Worm (Caenorhabditis elegans) whole organism, L1 larva: Measurements from ENCODE around the gene pqn-71.

ENCODE experiments used
- C04F5.9 ChIP-seq: sonication (generic microtip); optimal IDR thresholded peaks from 2 replicates; lab custom pipeline; 2016; ENCODE audit warnings: missing genetic modification characterization, missing compliant biosample characterization
- C34B4.2 ChIP-seq: sonication (generic microtip); optimal IDR thresholded peaks from 2 replicates; lab custom pipeline; 2017; ENCODE audit warnings: mild to moderate bottlenecking, missing genetic modification characterization, missing compliant biosample characterization
- F16B12.6 ChIP-seq: fragments of 150-350 bp; optimal IDR thresholded peaks from 2 replicates; lab custom pipeline; 2014; ENCODE audit warnings: missing biosample characterization, missing genetic modification characterization
- Y116A8C.19 ChIP-seq: sonication (generic microtip); optimal IDR thresholded peaks from 2 replicates; lab custom pipeline; 2016; ENCODE audit warnings: missing compliant biosample characterization, missing genetic modification characterization, borderline replicate concordance
- alr-1 ChIP-seq: fragments of 200-800 bp; sonication (Bioruptor generic); optimal IDR thresholded peaks from 2 replicates; lab custom pipeline; 2018; ENCODE audit warnings: borderline replicate concordance, mild to moderate bottlenecking, missing genetic modification characterization, missing compliant biosample characterization
- blmp-1 ChIP-seq: fragments of 150-350 bp; optimal IDR thresholded peaks from 2 replicates; lab custom pipeline; 2014; ENCODE audit warnings: missing biosample characterization, missing genetic modification characterization
- ceh-82 ChIP-seq, 3 experiments: fragments of 150-350 bp in 1 of 3; sonication (generic microtip) in 2 of 3; optimal IDR thresholded peaks; 2 replicates each; lab custom pipeline; 2014 to 2017; ENCODE audit warnings: missing biosample characterization in 3 of 3, missing genetic modification characterization in 3 of 3
- ceh-88 ChIP-seq: fragments of 200-800 bp; sonication (Bioruptor generic); IDR thresholded peaks from 2 replicates; pipeline ENCODE4 v1.3.6; 2022; ENCODE audit warnings: missing genetic modification characterization, missing compliant biosample characterization
- ces-1 ChIP-seq: fragments of 150-350 bp; optimal IDR thresholded peaks from 2 replicates; lab custom pipeline; 2014; ENCODE audit warnings: missing biosample characterization, missing genetic modification reagents, missing genetic modification characterization
- dpl-1 ChIP-seq, 3 experiments: fragments of 150-350 bp in 2 of 3; sonication (generic microtip) in 1 of 3; optimal IDR thresholded peaks; 2 replicates each; lab custom pipeline; 2014 to 2017; ENCODE audit warnings: missing biosample characterization in 3 of 3, missing genetic modification characterization in 3 of 3, missing genetic modification reagents in 3 of 3
- dsc-1 ChIP-seq: sonication (generic microtip); optimal IDR thresholded peaks from 2 replicates; lab custom pipeline; 2016; ENCODE audit warnings: mild to moderate bottlenecking, missing genetic modification characterization, missing compliant biosample characterization
- egl-13 ChIP-seq: sonication (generic microtip); optimal IDR thresholded peaks from 2 replicates; lab custom pipeline; 2016; ENCODE audit warnings: missing genotype, missing genetic modification reagents, missing genetic modification characterization, missing compliant biosample characterization
- egl-27 ChIP-seq, 2 experiments: fragments of 150-350 bp in 1 of 2; sonication (generic microtip); optimal IDR thresholded peaks; 3 replicates each; lab custom pipeline; 2017 to 2018; ENCODE audit warnings: missing biosample characterization in 2 of 2, missing genetic modification characterization in 2 of 2, missing genetic modification reagents in 2 of 2
- elt-2 ChIP-seq: sonication (generic microtip); optimal IDR thresholded peaks from 2 replicates; lab custom pipeline; 2016; ENCODE audit warnings: missing genetic modification characterization, mild to moderate bottlenecking, inconsistent platforms, missing compliant biosample characterization, missing genetic modification reagents
- ets-5 ChIP-seq: fragments of 200-800 bp; sonication (Bioruptor generic); IDR thresholded peaks from 2 replicates; pipeline ENCODE4 v1.3.6; 2022; ENCODE audit warnings: missing genetic modification characterization, missing compliant biosample characterization
- fkh-10 ChIP-seq: sonication (generic microtip); optimal IDR thresholded peaks from 2 replicates; lab custom pipeline; 2017; ENCODE audit warnings: missing biosample characterization, missing genetic modification reagents, missing genetic modification characterization
- fkh-4 ChIP-seq: sonication (generic microtip); optimal IDR thresholded peaks from 2 replicates; lab custom pipeline; 2016; ENCODE audit warnings: missing compliant biosample characterization, missing genetic modification characterization, borderline replicate concordance
- grh-1 ChIP-seq: fragments of 200-800 bp; sonication (Bioruptor generic); IDR thresholded peaks from 2 replicates; pipeline ENCODE4 v1.3.6; 2022; ENCODE audit warnings: missing genetic modification reagents, missing genetic modification characterization, missing compliant biosample characterization
- hpl-2 ChIP-seq: fragments of 150-350 bp; optimal IDR thresholded peaks from 2 replicates; lab custom pipeline; 2014; ENCODE audit warnings: missing biosample characterization, missing genetic modification reagents, missing genetic modification characterization
- irx-1 ChIP-seq: sonication (generic microtip); optimal IDR thresholded peaks from 2 replicates; lab custom pipeline; 2016; ENCODE audit warnings: missing genetic modification characterization, missing compliant biosample characterization
- isw-1 ChIP-seq: fragments of 200-800 bp; sonication (Bioruptor generic); IDR thresholded peaks from 2 replicates; pipeline ENCODE4 v1.3.6; 2022; ENCODE audit warnings: missing genetic modification characterization, missing compliant biosample characterization
- jun-1 ChIP-seq: fragments of 150-350 bp; optimal IDR thresholded peaks from 2 replicates; lab custom pipeline; 2014; ENCODE audit warnings: missing biosample characterization, missing genetic modification reagents, missing genetic modification characterization
- lin-13 ChIP-seq: fragments of 150-350 bp; optimal IDR thresholded peaks from 2 replicates; lab custom pipeline; 2014; ENCODE audit warnings: missing biosample characterization, missing genetic modification reagents, missing genetic modification characterization
- lin-14 ChIP-seq: fragments of 200-800 bp; sonication (Bioruptor generic); optimal IDR thresholded peaks from 2 replicates; lab custom pipeline; 2018; ENCODE audit warnings: mild to moderate bottlenecking, missing genetic modification characterization, moderate library complexity, missing compliant biosample characterization
- lin-35 ChIP-seq, 2 experiments: fragments of 150-350 bp; optimal IDR thresholded peaks; 2 replicates each; lab custom pipeline; 2014; ENCODE audit warnings: missing biosample characterization in 2 of 2, missing genetic modification characterization in 2 of 2, missing genetic modification reagents in 2 of 2
- lin-39 ChIP-seq: fragments of 150-350 bp; optimal IDR thresholded peaks from 2 replicates; lab custom pipeline; 2014; ENCODE audit warnings: missing biosample characterization, missing genetic modification reagents, missing genetic modification characterization
- lir-3 ChIP-seq: sonication (generic microtip); optimal IDR thresholded peaks from 2 replicates; lab custom pipeline; 2016; ENCODE audit warnings: mild to moderate bottlenecking, missing genetic modification characterization, moderate library complexity, missing compliant biosample characterization; ENCODE audit not compliant: poor library complexity
- mef-2 ChIP-seq: fragments of 150-350 bp; optimal IDR thresholded peaks from 2 replicates; lab custom pipeline; 2014; ENCODE audit warnings: missing biosample characterization, missing genetic modification characterization
- nhr-11 ChIP-seq: fragments of 150-350 bp; optimal IDR thresholded peaks from 2 replicates; lab custom pipeline; 2014; ENCODE audit warnings: missing biosample characterization, missing genetic modification characterization
- nhr-237 ChIP-seq: fragments of 150-350 bp; optimal IDR thresholded peaks from 2 replicates; lab custom pipeline; 2014; ENCODE audit warnings: missing biosample characterization, missing genetic modification characterization
- nhr-47 ChIP-seq: sonication (generic microtip); optimal IDR thresholded peaks from 2 replicates; lab custom pipeline; 2016; ENCODE audit warnings: mild to moderate bottlenecking, missing genetic modification characterization, moderate library complexity, missing compliant biosample characterization
- nhr-84 ChIP-seq: sonication (generic microtip); optimal IDR thresholded peaks from 2 replicates; lab custom pipeline; 2017; ENCODE audit warnings: missing biosample characterization, missing genetic modification characterization
- nhr-90 ChIP-seq: sonication (generic microtip); optimal IDR thresholded peaks from 2 replicates; lab custom pipeline; 2016; ENCODE audit warnings: mild to moderate bottlenecking, missing genetic modification characterization, missing compliant biosample characterization; ENCODE audit not compliant: poor library complexity
- pag-3 ChIP-seq: sonication (generic microtip); optimal IDR thresholded peaks from 2 replicates; lab custom pipeline; 2017; ENCODE audit warnings: missing genetic modification characterization, mild to moderate bottlenecking, missing compliant biosample characterization, antibody characterized with exemption, borderline replicate concordance; ENCODE audit not compliant: insufficient read depth
- rnt-1 ChIP-seq: sonication (generic microtip); optimal IDR thresholded peaks from 2 replicates; lab custom pipeline; 2016; ENCODE audit warnings: mild to moderate bottlenecking, missing genetic modification characterization, moderate library complexity, missing compliant biosample characterization
- skn-1 ChIP-seq: fragments of 150-350 bp; optimal IDR thresholded peaks from 2 replicates; lab custom pipeline; 2014; ENCODE audit warnings: missing biosample characterization, missing genetic modification characterization
- snpc-4 ChIP-seq: fragments of 150-350 bp; optimal IDR thresholded peaks from 2 replicates; lab custom pipeline; 2014; ENCODE audit warnings: missing biosample characterization, missing genetic modification characterization
- sox-4 ChIP-seq: sonication (generic microtip); optimal IDR thresholded peaks from 2 replicates; lab custom pipeline; 2016; ENCODE audit warnings: missing genetic modification characterization, missing compliant biosample characterization
- sup-37 ChIP-seq: fragments of 200-800 bp; sonication (Bioruptor generic); optimal IDR thresholded peaks from 2 replicates; lab custom pipeline; 2018; ENCODE audit warnings: mild to moderate bottlenecking, missing genetic modification characterization, missing compliant biosample characterization
- swsn-7 ChIP-seq: sonication (generic microtip); optimal IDR thresholded peaks from 2 replicates; lab custom pipeline; 2016; ENCODE audit warnings: missing genetic modification characterization, missing compliant biosample characterization
- tbx-2 ChIP-seq: sonication (generic microtip); optimal IDR thresholded peaks from 2 replicates; lab custom pipeline; 2016; ENCODE audit warnings: missing genetic modification characterization, missing compliant biosample characterization
- unc-130 ChIP-seq: fragments of 150-350 bp; optimal IDR thresholded peaks from 2 replicates; lab custom pipeline; 2017; ENCODE audit warnings: missing biosample characterization, missing genetic modification characterization, inconsistent platforms
- unc-62 ChIP-seq: fragments of 150-350 bp; optimal IDR thresholded peaks from 2 replicates; lab custom pipeline; 2014; ENCODE audit warnings: missing biosample characterization, missing genetic modification reagents, missing genetic modification characterization
- unc-98 ChIP-seq: fragments of 200-800 bp; sonication (Bioruptor generic); IDR thresholded peaks from 2 replicates; pipeline ENCODE4 v1.3.6; 2022; ENCODE audit warnings: missing genetic modification characterization, missing compliant biosample characterization
- vab-15 ChIP-seq: sonication (generic microtip); optimal IDR thresholded peaks from 2 replicates; lab custom pipeline; 2017; ENCODE audit warnings: missing genotype, mild to moderate bottlenecking, missing genetic modification characterization, missing compliant biosample characterization
- xbp-1 ChIP-seq: sonication (generic microtip); optimal IDR thresholded peaks from 2 replicates; lab custom pipeline; 2016; ENCODE audit warnings: missing genetic modification characterization, missing compliant biosample characterization
- zag-1 ChIP-seq: fragments of 150-350 bp; optimal IDR thresholded peaks from 2 replicates; lab custom pipeline; 2014; ENCODE audit warnings: missing biosample characterization, missing genetic modification characterization
- zip-4 ChIP-seq: fragments of 200-800 bp; sonication (Bioruptor generic); optimal IDR thresholded peaks from 2 replicates; lab custom pipeline; 2018; ENCODE audit warnings: mild to moderate bottlenecking, missing genetic modification characterization, moderate library complexity, missing compliant biosample characterization

Gene pqn-71

ce11 chrV:15505068-15505467 lies 39.6 kb downstream of the pqn-71 start (continued):
- TF ChIP-seq dsc-1 (tag; lab: Kevin White, UChicago) (no peak), nhr-90 (tag; lab: Kevin White, UChicago) (peak; percentile 56), egl-13 (tag; lab: Kevin White, UChicago) (no peak), jun-1 (tag; lab: Kevin White, UChicago) (peak; percentile 0), lin-13 (peak; percentile 45), unc-98 (no peak)

ce11 chrV:15511613-15512216 lies 46.2 kb downstream of the pqn-71 start, which contains the start of gene rpl-38:
Gene rpl-38 (plus strand): TSS chrV:15512166.
- TF ChIP-seq nhr-47 (tag; lab: Kevin White, UChicago) = peak; percentile 87
- TF ChIP-seq jun-1 (tag; lab: Kevin White, UChicago) = peak; percentile 76
- peak; percentile 42 for TF ChIP-seq nhr-11 (tag; lab: Kevin White, UChicago)
- no peak for TF ChIP-seq ets-5 (GFP tag; lab: Robert Waterston, UW)
- TF ChIP-seq swsn-7 (tag; lab: Kevin White, UChicago) = peak; percentile 83
- TF ChIP-seq C34B4.2 (tag; lab: Kevin White, UChicago) = no peak
- TF ChIP-seq lin-13 = peak; percentile 77
- no peak for TF ChIP-seq unc-62 (GFP tag; lab: Kevin White, UChicago)
- peak; percentile 78 for TF ChIP-seq xbp-1 (tag; lab: Kevin White, UChicago)
- peak; percentile 67 for TF ChIP-seq elt-2 (tag; lab: Kevin White, UChicago)
- TF ChIP-seq C04F5.9 = peak; percentile 47
- peak; percentile 82 to 92 (median 82) for TF ChIP-seq ceh-82 (tag; optimal IDR thresholded peaks at IDR 0.05; lab: Kevin White, UChicago)
- TF ChIP-seq hpl-2 (GFP tag; lab: Kevin White, UChicago) = peak; percentile 35
- TF ChIP-seq ces-1 = peak; percentile 17
- no peak for TF ChIP-seq egl-27 (tag; optimal IDR thresholded peaks at IDR 0.05; lab: Kevin White, UChicago)
- peak; percentile 45 for TF ChIP-seq fkh-4
- TF ChIP-seq egl-13 (tag; lab: Kevin White, UChicago) = peak; percentile 40
- TF ChIP-seq alr-1 (tag; lab: Kevin White, UChicago) = no peak
- peak; percentile 90 for TF ChIP-seq unc-130 (tag; lab: Kevin White, UChicago)
- peak; percentile 77 for TF ChIP-seq irx-1 (tag; lab: Kevin White, UChicago)
- TF ChIP-seq mef-2 = no peak
- no peak for TF ChIP-seq lir-3 (tag; lab: Kevin White, UChicago)
- TF ChIP-seq ceh-88 (GFP tag; lab: Robert Waterston, UW) = no peak
- TF ChIP-seq sup-37 = peak; percentile 29
- TF ChIP-seq dpl-1 (GFP tag; optimal IDR thresholded peaks at IDR 0.05; lab: Kevin White, UChicago) = peak; percentile 73 to 84 (median 82)
- TF ChIP-seq Y116A8C.19 = no peak
- peak; percentile 79 for TF ChIP-seq tbx-2 (tag; lab: Kevin White, UChicago)
- TF ChIP-seq rnt-1 (tag; lab: Kevin White, UChicago) = peak; percentile 89
- TF ChIP-seq isw-1 (GFP tag; lab: Robert Waterston, UW) = peak; percentile 86
- TF ChIP-seq nhr-237 (tag; lab: Kevin White, UChicago) = peak; percentile 7
- no peak for TF ChIP-seq pag-3 (tag; lab: Kevin White, UChicago)
- no peak for TF ChIP-seq blmp-1
- no peak for TF ChIP-seq unc-98
- peak; percentile 83 to 89 for TF ChIP-seq lin-35 (GFP tag; optimal IDR thresholded peaks at IDR 0.05; lab: Kevin White, UChicago)
- peak; percentile 50 for TF ChIP-seq F16B12.6 (tag; lab: Kevin White, UChicago)
- peak; percentile 76 for TF ChIP-seq dsc-1 (tag; lab: Kevin White, UChicago)
- peak; percentile 76 for TF ChIP-seq skn-1 (tag; lab: Kevin White, UChicago)
- peak; percentile 80 for TF ChIP-seq lin-14 (GFP tag; lab: Kevin White, UChicago)
- no peak for TF ChIP-seq sox-4
- peak; percentile 36 for TF ChIP-seq zip-4 (GFP tag; lab: Kevin White, UChicago)
- peak; percentile 22 for TF ChIP-seq vab-15 (tag; lab: Kevin White, UChicago)
- TF ChIP-seq lin-39 (tag; lab: Kevin White, UChicago) = peak; percentile 79
- TF ChIP-seq fkh-10 (GFP tag; lab: Kevin White, UChicago) = peak; percentile 35
- no peak for TF ChIP-seq zag-1 (tag; lab: Kevin White, UChicago)
- peak; percentile 64 for TF ChIP-seq grh-1 (GFP tag; lab: Robert Waterston, UW)
- TF ChIP-seq nhr-90 (tag; lab: Kevin White, UChicago) = peak; percentile 80
- no peak for TF ChIP-seq nhr-84 (tag; lab: Kevin White, UChicago)
- peak; percentile 69 for TF ChIP-seq snpc-4 (tag; lab: Kevin White, UChicago)
